Worm (Caenorhabditis elegans): ENCODE data around the gene C37E2.10.
A peak's percentile ranks its signal among the peaks of the same experiment; 100 is the strongest.

Gene C37E2.10

ce11 chrX:14164234-14164633, 14.6 kb upstream of the C37E2.10 start, which contains the start of gene vha-20 (continued):
- TF ChIP-seq zfp-3 (GFP tag; conservative IDR thresholded peaks at IDR 0.05) (peak; percentile 76; the same call in 1 of the 2 replicates), zip-2 (tag; optimal IDR thresholded peaks at IDR 0.05) (no peak), nhr-25 (tag; optimal IDR thresholded peaks at IDR 0.05; ENCODE audit: borderline replicate concordance, insufficient read depth) (no peak), nhr-10 (tag; optimal IDR thresholded peaks at IDR 0.05) (no peak), dve-1 (tag; optimal IDR thresholded peaks at IDR 0.05; ENCODE audit: insufficient read depth) (no peak), saeg-2 (GFP tag; IDR thresholded peaks at IDR 0.05) (no peak), nhr-11 (tag; optimal IDR thresholded peaks at IDR 0.05) (no peak), dpl-1 (GFP tag; optimal IDR thresholded peaks at IDR 0.05) (no peak), Y48G9A.11 (GFP tag; IDR thresholded peaks at IDR 0.05) (no peak), nhr-6 (tag; optimal IDR thresholded peaks at IDR 0.05) (no peak), ctbp-1 (GFP tag; IDR thresholded peaks at IDR 0.05) (0 out of 2 replicates have a peak, but pooled peaks have one; percentile 9), lin-38 (GFP tag; IDR thresholded peaks at IDR 0.05) (peak; percentile 50; the same call in 1 of the 2 replicates), Y105C5A.15 (GFP tag; IDR thresholded peaks at IDR 0.05) (peak; percentile 63; the same call in 1 of the 2 replicates)

ce11 chrX:14165156-14165555, 13.6 kb upstream of the C37E2.10 start:
- TF ChIP-seq aha-1 (tag) (peak; percentile 70), unc-62 (GFP tag; optimal IDR thresholded peaks at IDR 0.05 in 1 of 2) (peak in 1 of 2 experiments; percentile 60), unc-62 (tag; optimal IDR thresholded peaks at IDR 0.05) (no peak), php-3 (GFP tag; IDR thresholded peaks at IDR 0.05) (no peak), daf-8 (GFP tag; IDR thresholded peaks at IDR 0.05) (no peak), snpc-1.2 (GFP tag; IDR thresholded peaks at IDR 0.05) (0 out of 2 replicates have a peak, but pooled peaks have one; percentile 19)

ce11 chrX:14169569-14170031, 9.2 kb upstream of the C37E2.10 start, which contains the start of gene sym-4:
TSS of gene sym-4 (minus strand) at chrX:14169619.
- TF ChIP-seq daf-8 (GFP tag; IDR thresholded peaks at IDR 0.05) (no peak), duxl-1 (tag; optimal IDR thresholded peaks at IDR 0.05; ENCODE audit: poor library complexity) (peak; percentile 44), fos-1 (tag; optimal IDR thresholded peaks at IDR 0.05) (no peak), nhr-41 (GFP tag; IDR thresholded peaks at IDR 0.05) (peak; percentile 46; the same call in 1 of the 2 replicates), T20F7.1 (GFP tag; optimal IDR thresholded peaks at IDR 0.05) (peak; percentile 86), Y75B8A.6 (GFP tag; IDR thresholded peaks at IDR 0.05) (no peak), vab-7 (GFP tag; IDR thresholded peaks at IDR 0.05) (peak; percentile 40; the same call in 1 of the 2 replicates), fkh-10 (GFP tag; optimal IDR thresholded peaks at IDR 0.05) (peak; percentile 35), F44E2.7 (GFP tag; IDR thresholded peaks at IDR 0.05) (no peak), ztf-11 (tag; optimal IDR thresholded peaks at IDR 0.05) (no peak), Y48G9A.11 (GFP tag; IDR thresholded peaks at IDR 0.05) (no peak), ama-1 (optimal IDR thresholded peaks at IDR 0.05) (peak; percentile 24), tag-97 (GFP tag; IDR thresholded peaks at IDR 0.05) (no peak), mdt-29 (GFP tag; IDR thresholded peaks at IDR 0.05) (peak; percentile 78), unc-130 (GFP tag; optimal IDR thresholded peaks at IDR 0.05) (no peak), Y105C5A.15 (GFP tag; IDR thresholded peaks at IDR 0.05) (no peak), saeg-2 (GFP tag; IDR thresholded peaks at IDR 0.05) (no peak), aly-2 (tag; optimal IDR thresholded peaks at IDR 0.05) (no peak), zip-11 (GFP tag; IDR thresholded peaks at IDR 0.05) (no peak), nhr-42 (GFP tag; IDR thresholded peaks at IDR 0.05) (peak; percentile 82; the same call in 1 of the 2 replicates), ZK546.5 (tag; optimal IDR thresholded peaks at IDR 0.05) (peak in 1 of 2 experiments; percentile 27), pqm-1 (tag; optimal IDR thresholded peaks at IDR 0.05) (peak; percentile 89), ceh-32 (tag; optimal IDR thresholded peaks at IDR 0.05; ENCODE audit: poor library complexity) (no peak), ceh-62 (tag; optimal IDR thresholded peaks at IDR 0.05) (no peak), rbr-2 (tag; optimal IDR thresholded peaks at IDR 0.05) (peak; percentile 89), snpc-1.2 (GFP tag; IDR thresholded peaks at IDR 0.05) (no peak), ceh-28 (tag; optimal IDR thresholded peaks at IDR 0.05) (peak; percentile 65), dmd-9 (GFP tag; IDR thresholded peaks at IDR 0.05) (no peak), hlh-11 (tag; optimal IDR thresholded peaks at IDR 0.05) (peak; percentile 99), attf-4 (tag; optimal IDR thresholded peaks at IDR 0.05) (peak; percentile 50), nhr-6 (tag; optimal IDR thresholded peaks at IDR 0.05) (peak; percentile 91), ceh-44 (GFP tag; IDR thresholded peaks at IDR 0.05) (no peak), ztf-7 (tag; optimal IDR thresholded peaks at IDR 0.05) (peak; percentile 27), jun-1 (tag; optimal IDR thresholded peaks at IDR 0.05) (peak; percentile 87), dmd-8 (GFP tag; IDR thresholded peaks at IDR 0.05) (no peak), dve-1 (tag; optimal IDR thresholded peaks at IDR 0.05; ENCODE audit: insufficient read depth) (peak; percentile 99)

All from whole organism, L4 larva.